Worm (Caenorhabditis elegans): ENCODE results near the gene heri-1.

- TF ChIP-seq hnd-1 (tag; optimal IDR thresholded peaks at IDR 0.05), result no peak
- no peak for TF ChIP-seq tbx-11 (GFP tag; IDR thresholded peaks at IDR 0.05)
- TF ChIP-seq ama-1 (optimal IDR thresholded peaks at IDR 0.05), result no peak
- no peak for TF ChIP-seq ets-7 (tag; optimal IDR thresholded peaks at IDR 0.05)
- TF ChIP-seq F13C5.2 (tag; optimal IDR thresholded peaks at IDR 0.05), result no peak
- no peak for TF ChIP-seq B0310.2 (tag; optimal IDR thresholded peaks at IDR 0.05)
- no peak for TF ChIP-seq ceh-13 (GFP tag; optimal IDR thresholded peaks at IDR 0.05)
- no peak for TF ChIP-seq aly-1 (tag; optimal IDR thresholded peaks at IDR 0.05)
- no peak for TF ChIP-seq tra-4 (tag; optimal IDR thresholded peaks at IDR 0.05)
- TF ChIP-seq ceh-36 (tag; optimal IDR thresholded peaks at IDR 0.05), result peak; percentile 41
- TF ChIP-seq flt-1 (GFP tag; IDR thresholded peaks at IDR 0.05), result no peak
These were observed 948 bp upstream of the heri-1 start for ce11 chrII:6113842-6114441.

Data from whole organism, early embryonic.